Fruit fly (Drosophila melanogaster): ENCODE results near the gene CG3808.

- TF ChIP-seq h (optimal IDR thresholded peaks at IDR 0.05) (no peak), insv (optimal IDR thresholded peaks at IDR 0.05) (no peak), Sin3A (optimal IDR thresholded peaks at IDR 0.05) (no peak)
These were observed 48.0 kb downstream of the CG3808 start for dm6 chr3L:18952399-18952798.

All from Kc167 (cell line).